Worm (Caenorhabditis elegans) whole organism, L3 larva: ENCODE data around the gene C55A6.1.

ENCODE experiments used
- R02D3.7 ChIP-seq: fragments of 150-350 bp; optimal IDR thresholded peaks from 2 replicates; lab custom pipeline; 2014; ENCODE audit warnings: missing biosample characterization, missing genetic modification characterization
- ZK546.5 ChIP-seq: sonication (generic microtip); optimal IDR thresholded peaks from 2 replicates; lab custom pipeline; 2017; ENCODE audit warnings: missing biosample characterization, missing genetic modification characterization
- aly-2 ChIP-seq: fragments of 150-350 bp; optimal IDR thresholded peaks from 2 replicates; lab custom pipeline; 2014; ENCODE audit warnings: missing biosample characterization, missing genetic modification characterization
- ama-1 ChIP-seq: fragments of 150-350 bp; optimal IDR thresholded peaks from 2 replicates; lab custom pipeline; 2018
- ceh-16 ChIP-seq: sonication (generic microtip); optimal IDR thresholded peaks from 2 replicates; lab custom pipeline; 2017; ENCODE audit warnings: missing biosample characterization, missing genetic modification characterization
- ceh-82 ChIP-seq: fragments of 150-350 bp; optimal IDR thresholded peaks from 2 replicates; lab custom pipeline; 2014; ENCODE audit warnings: missing biosample characterization, missing genetic modification characterization
- daf-12 ChIP-seq: fragments of 150-350 bp; optimal IDR thresholded peaks from 2 replicates; lab custom pipeline; 2014; ENCODE audit warnings: missing biosample characterization, missing genetic modification reagents, missing genetic modification characterization
- egl-5 ChIP-seq: fragments of 150-350 bp; optimal IDR thresholded peaks from 2 replicates; lab custom pipeline; 2017; ENCODE audit warnings: missing biosample characterization, missing genetic modification reagents, missing genetic modification characterization, inconsistent platforms
- elt-1 ChIP-seq: fragments of 150-350 bp; optimal IDR thresholded peaks from 2 replicates; lab custom pipeline; 2014; ENCODE audit warnings: missing biosample characterization, missing genetic modification characterization
- elt-2 ChIP-seq: sonication (generic microtip); optimal IDR thresholded peaks from 2 replicates; lab custom pipeline; 2016; ENCODE audit warnings: missing genetic modification reagents, mild to moderate bottlenecking, missing genetic modification characterization, missing compliant biosample characterization
- elt-3 ChIP-seq, 3 experiments: fragments of 150-350 bp in 1 of 3; sonication (generic microtip) in 2 of 3; optimal IDR thresholded peaks; 2 replicates in 2 of 3; 4 replicates in 1 of 3; lab custom pipeline; 2014 to 2017; ENCODE audit warnings: missing biosample characterization in 3 of 3, missing genetic modification characterization in 3 of 3
- fkh-2 ChIP-seq: fragments of 150-350 bp; optimal IDR thresholded peaks from 2 replicates; lab custom pipeline; 2014; ENCODE audit warnings: missing biosample characterization, missing genetic modification reagents, missing genetic modification characterization
- hmg-11 ChIP-seq: sonication (generic microtip); optimal IDR thresholded peaks from 2 replicates; lab custom pipeline; 2016; ENCODE audit warnings: missing genetic modification characterization, missing compliant biosample characterization
- jun-1 ChIP-seq: fragments of 150-350 bp; optimal IDR thresholded peaks from 2 replicates; lab custom pipeline; 2014; ENCODE audit warnings: missing biosample characterization, missing genetic modification reagents, missing genetic modification characterization
- lin-15B ChIP-seq: fragments of 150-350 bp; optimal IDR thresholded peaks from 2 replicates; lab custom pipeline; 2014; ENCODE audit warnings: missing biosample characterization, missing genetic modification characterization
- lin-39 ChIP-seq: fragments of 150-350 bp; optimal IDR thresholded peaks from 2 replicates; lab custom pipeline; 2018; ENCODE audit warnings: missing biosample characterization, missing genetic modification reagents, missing genetic modification characterization
- lsy-12 ChIP-seq: sonication (generic microtip); optimal IDR thresholded peaks from 2 replicates; lab custom pipeline; 2016; ENCODE audit warnings: mild to moderate bottlenecking, missing genetic modification characterization, missing compliant biosample characterization
- mdl-1 ChIP-seq: fragments of 150-350 bp; optimal IDR thresholded peaks from 2 replicates; lab custom pipeline; 2014; ENCODE audit warnings: missing biosample characterization, missing genetic modification characterization
- mml-1 ChIP-seq: fragments of 150-350 bp; sonication (generic microtip); optimal IDR thresholded peaks from 3 replicates; lab custom pipeline; 2014; ENCODE audit warnings: missing biosample characterization, missing genetic modification characterization
- nfya-1 ChIP-seq: sonication (generic microtip); optimal IDR thresholded peaks from 2 replicates; lab custom pipeline; 2017; ENCODE audit warnings: missing genetic modification characterization, mild to moderate bottlenecking, missing compliant biosample characterization, antibody characterized with exemption, moderate library complexity; ENCODE audit not compliant: insufficient read depth
- nhr-11 ChIP-seq: fragments of 150-350 bp; optimal IDR thresholded peaks from 2 replicates; lab custom pipeline; 2014; ENCODE audit warnings: missing biosample characterization, missing genetic modification characterization
- nhr-12 ChIP-seq: fragments of 150-350 bp; optimal IDR thresholded peaks from 2 replicates; lab custom pipeline; 2014; ENCODE audit warnings: missing biosample characterization, missing genetic modification characterization
- nhr-237 ChIP-seq: fragments of 150-350 bp; optimal IDR thresholded peaks from 2 replicates; lab custom pipeline; 2014; ENCODE audit warnings: missing biosample characterization, missing genetic modification characterization
- nhr-25 ChIP-seq: sonication (generic microtip); optimal IDR thresholded peaks from 2 replicates; lab custom pipeline; 2017; ENCODE audit warnings: missing biosample characterization, missing genetic modification characterization
- nhr-28 ChIP-seq: fragments of 150-350 bp; optimal IDR thresholded peaks from 2 replicates; lab custom pipeline; 2014; ENCODE audit warnings: missing biosample characterization, missing genetic modification characterization
- nhr-43 ChIP-seq: sonication (generic microtip); optimal IDR thresholded peaks from 2 replicates; lab custom pipeline; 2016; ENCODE audit warnings: mild to moderate bottlenecking, missing genetic modification characterization, missing compliant biosample characterization; ENCODE audit not compliant: poor library complexity, severe bottlenecking
- nhr-67 ChIP-seq: fragments of 150-350 bp; optimal IDR thresholded peaks from 2 replicates; lab custom pipeline; 2014; ENCODE audit warnings: missing biosample characterization, missing genetic modification characterization
- nhr-76 ChIP-seq: fragments of 150-350 bp; sonication (generic microtip); optimal IDR thresholded peaks from 5 replicates; lab custom pipeline; 2014; ENCODE audit warnings: missing biosample characterization, missing genetic modification characterization
- nhr-77 ChIP-seq: fragments of 150-350 bp; optimal IDR thresholded peaks from 2 replicates; lab custom pipeline; 2014; ENCODE audit warnings: missing biosample characterization, missing genetic modification characterization
- pha-4 ChIP-seq: fragments of 150-350 bp; optimal IDR thresholded peaks from 2 replicates; lab custom pipeline; 2014; ENCODE audit warnings: missing biosample characterization, missing genetic modification reagents, missing genetic modification characterization
- pqm-1 ChIP-seq: fragments of 150-350 bp; optimal IDR thresholded peaks from 2 replicates; lab custom pipeline; 2017; ENCODE audit warnings: missing biosample characterization, missing genetic modification characterization, inconsistent platforms
- sea-2 ChIP-seq: fragments of 150-350 bp; sonication (generic microtip); optimal IDR thresholded peaks from 4 replicates; lab custom pipeline; 2014; ENCODE audit warnings: missing biosample characterization, missing genetic modification reagents, missing genetic modification characterization
- skn-1 ChIP-seq: fragments of 150-350 bp; optimal IDR thresholded peaks from 2 replicates; lab custom pipeline; 2014; ENCODE audit warnings: missing biosample characterization, missing genetic modification characterization
- snpc-4 ChIP-seq: fragments of 150-350 bp; optimal IDR thresholded peaks from 2 replicates; lab custom pipeline; 2014; ENCODE audit warnings: missing biosample characterization, missing genetic modification characterization
- tbx-2 ChIP-seq: sonication (generic microtip); optimal IDR thresholded peaks from 2 replicates; lab custom pipeline; 2016; ENCODE audit warnings: mild to moderate bottlenecking, missing genetic modification characterization, missing compliant biosample characterization
- unc-39 ChIP-seq: sonication (generic microtip); optimal IDR thresholded peaks from 4 replicates; lab custom pipeline; 2017; ENCODE audit warnings: missing biosample characterization, missing genetic modification characterization
- zag-1 ChIP-seq: fragments of 150-350 bp; optimal IDR thresholded peaks from 2 replicates; lab custom pipeline; 2014; ENCODE audit warnings: missing biosample characterization, missing genetic modification characterization
- ztf-11 ChIP-seq: fragments of 150-350 bp; optimal IDR thresholded peaks from 2 replicates; lab custom pipeline; 2014; ENCODE audit warnings: missing biosample characterization, missing genetic modification characterization
- ztf-4 ChIP-seq: fragments of 150-350 bp; optimal IDR thresholded peaks from 2 replicates; lab custom pipeline; 2014; ENCODE audit warnings: missing biosample characterization, missing genetic modification characterization

C55A6.1 gene

DNA sequence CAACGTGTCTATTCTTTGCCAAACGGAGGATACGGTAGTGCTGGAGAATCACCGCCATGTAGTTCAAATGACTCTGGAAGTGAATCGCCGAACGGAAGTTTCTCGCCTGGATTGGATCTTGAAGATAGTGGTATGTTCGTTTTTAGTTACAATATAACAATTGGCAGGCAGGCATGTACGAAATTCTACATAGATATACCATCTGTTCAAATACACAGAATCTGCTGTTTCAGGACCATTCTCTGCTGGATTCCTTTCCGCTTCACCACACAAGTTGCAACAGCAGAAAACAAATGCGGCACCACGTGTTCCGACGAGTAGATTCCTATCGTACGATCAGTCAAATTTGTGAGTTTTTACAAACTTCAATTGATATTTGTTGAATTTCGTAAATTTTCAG lies 34.7 kb upstream of the C55A6.1 start:
- no peak for TF ChIP-seq nhr-28
- TF ChIP-seq nhr-12 (tag; lab: Kevin White, UChicago) = no peak
- no peak for TF ChIP-seq aly-2 (tag; lab: Kevin White, UChicago)
- no peak for TF ChIP-seq fkh-2 (tag; lab: Kevin White, UChicago)
- no peak for TF ChIP-seq ztf-4 (tag; lab: Kevin White, UChicago)
- no peak for TF ChIP-seq ceh-82 (tag; lab: Kevin White, UChicago)
- no peak for TF ChIP-seq ZK546.5 (tag; lab: Kevin White, UChicago)
- TF ChIP-seq nhr-25 = no peak
- no peak for TF ChIP-seq nhr-43 (tag; lab: Kevin White, UChicago)
- TF ChIP-seq R02D3.7 (tag; lab: Kevin White, UChicago) = no peak
- TF ChIP-seq mml-1 (tag; lab: Kevin White, UChicago) = no peak
- no peak for TF ChIP-seq sea-2 (GFP tag; lab: Kevin White, UChicago)
- TF ChIP-seq lsy-12 (tag; lab: Kevin White, UChicago) = no peak
- no peak for TF ChIP-seq elt-1 (tag; lab: Kevin White, UChicago)
- TF ChIP-seq unc-39 (tag; lab: Kevin White, UChicago) = no peak
- TF ChIP-seq elt-3 (tag; optimal IDR thresholded peaks at IDR 0.05; lab: Kevin White, UChicago) = no peak
- TF ChIP-seq lin-15B = no peak

DNA sequence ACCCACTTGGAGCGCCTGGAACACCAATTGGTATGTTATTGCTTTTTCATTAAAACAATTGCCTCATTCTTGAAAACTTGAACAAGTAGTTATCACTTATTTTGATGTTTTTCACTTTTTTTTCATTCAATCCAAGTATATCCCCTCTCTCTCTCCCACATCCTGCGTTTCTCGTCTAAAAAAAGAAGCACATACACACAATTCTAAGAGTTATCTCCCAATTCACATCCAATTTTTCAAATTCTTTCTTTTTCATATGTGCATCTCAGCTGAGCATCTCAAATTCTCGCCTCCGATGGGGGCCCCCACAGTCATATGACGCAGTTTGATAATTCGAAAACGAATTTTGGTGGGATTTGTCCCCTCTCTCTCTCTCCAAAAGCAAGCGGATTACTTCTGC lies 31.9 kb upstream of the C55A6.1 start:
- TF ChIP-seq zag-1 (tag; lab: Kevin White, UChicago) = no peak
- TF ChIP-seq egl-5 (tag; lab: Kevin White, UChicago) = no peak
- no peak for TF ChIP-seq R02D3.7 (tag; lab: Kevin White, UChicago)
- TF ChIP-seq snpc-4 (tag; lab: Kevin White, UChicago) = no peak
- no peak for TF ChIP-seq nhr-67 (tag; lab: Kevin White, UChicago)
- TF ChIP-seq nhr-43 (tag; lab: Kevin White, UChicago) = no peak
- no peak for TF ChIP-seq ztf-4 (tag; lab: Kevin White, UChicago)
- no peak for TF ChIP-seq aly-2 (tag; lab: Kevin White, UChicago)
- TF ChIP-seq nfya-1 (tag; lab: Kevin White, UChicago) = no peak
- no peak for TF ChIP-seq ZK546.5 (tag; lab: Kevin White, UChicago)
- no peak for TF ChIP-seq elt-2 (tag; lab: Kevin White, UChicago)
- TF ChIP-seq tbx-2 = no peak
- TF ChIP-seq fkh-2 (tag; lab: Kevin White, UChicago) = no peak
- TF ChIP-seq nhr-237 (tag; lab: Kevin White, UChicago) = no peak
- TF ChIP-seq nhr-76 (tag; lab: Kevin White, UChicago) = no peak
- TF ChIP-seq daf-12 = no peak
- no peak for TF ChIP-seq mml-1 (tag; lab: Kevin White, UChicago)
- TF ChIP-seq nhr-11 = no peak

DNA sequence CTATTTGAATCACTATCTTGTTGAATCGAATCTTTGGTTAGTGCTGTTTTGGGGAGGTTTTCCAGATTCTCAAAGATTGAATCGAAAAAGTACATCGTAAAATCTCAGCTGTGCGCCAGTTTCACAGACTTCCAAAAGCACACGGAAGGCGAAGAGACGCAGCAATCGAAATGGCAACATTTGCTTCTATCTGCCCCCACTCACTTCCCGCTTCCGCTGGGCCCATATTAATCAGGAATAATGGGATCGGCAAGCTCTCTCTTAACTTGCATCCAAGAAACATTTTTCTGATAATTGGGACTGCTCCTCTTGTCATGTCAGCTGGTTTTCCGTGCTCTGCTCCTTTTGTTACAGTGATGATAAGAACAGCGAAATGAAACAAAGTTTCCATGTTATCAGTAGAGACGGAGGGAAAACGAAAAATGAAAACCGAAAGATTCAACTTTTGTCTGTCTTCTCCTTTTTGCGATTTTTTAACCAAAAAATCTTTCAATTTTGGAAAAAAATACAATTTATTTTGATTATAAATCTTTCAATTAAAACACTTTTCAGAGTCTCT lies 30.8 kb upstream of the C55A6.1 start:
- TF ChIP-seq ztf-11 (tag; lab: Kevin White, UChicago) = no peak
- TF ChIP-seq ZK546.5 (tag; lab: Kevin White, UChicago) = no peak
- peak; percentile 77 for TF ChIP-seq lin-39 (tag; lab: Kevin White, UChicago)
- no peak for TF ChIP-seq tbx-2
- TF ChIP-seq nhr-76 (tag; lab: Kevin White, UChicago) = no peak
- peak; percentile 14 for TF ChIP-seq nfya-1 (tag; lab: Kevin White, UChicago)
- peak; percentile 79 for TF ChIP-seq pqm-1
- no peak for TF ChIP-seq snpc-4 (tag; lab: Kevin White, UChicago)
- TF ChIP-seq pha-4 = peak; percentile 11
- peak; percentile 96 for TF ChIP-seq egl-5 (tag; lab: Kevin White, UChicago)
- TF ChIP-seq nhr-67 (tag; lab: Kevin White, UChicago) = no peak
- no peak for TF ChIP-seq ceh-16 (tag; lab: Kevin White, UChicago)
- TF ChIP-seq nhr-43 (tag; lab: Kevin White, UChicago) = no peak
- no peak for TF ChIP-seq mdl-1 (tag; lab: Kevin White, UChicago)
- no peak for TF ChIP-seq elt-1 (tag; lab: Kevin White, UChicago)
- no peak for TF ChIP-seq nhr-77
- TF ChIP-seq nhr-11 = peak; percentile 11
- TF ChIP-seq aly-2 (tag; lab: Kevin White, UChicago) = no peak
- TF ChIP-seq zag-1 (tag; lab: Kevin White, UChicago) = no peak
- TF ChIP-seq R02D3.7 (tag; lab: Kevin White, UChicago) = no peak
- no peak for TF ChIP-seq ama-1
- TF ChIP-seq hmg-11 (tag; lab: Kevin White, UChicago) = no peak
- TF ChIP-seq skn-1 (tag; lab: Kevin White, UChicago) = no peak
- no peak for TF ChIP-seq fkh-2 (tag; lab: Kevin White, UChicago)
- TF ChIP-seq jun-1 (tag; lab: Kevin White, UChicago) = no peak
- TF ChIP-seq daf-12 = no peak
- peak; percentile 77 for TF ChIP-seq elt-2 (tag; lab: Kevin White, UChicago)
- TF ChIP-seq, all 47 proteins: peak for 7
